Fruit fly (Drosophila melanogaster) whole organism, embryonic: ENCODE measurements around the gene mts.

Source experiments
- Adf1 ChIP-seq: fragments of 200-800 bp; sonication (Bioruptor generic); IDR thresholded peaks from 2 replicates; pipeline ENCODE4 v1.3.6; 2022; ENCODE audit warnings: missing biosample characterization, missing genetic modification characterization
- BtbVII ChIP-seq: fragments of 200-800 bp; sonication (Bioruptor generic); optimal IDR thresholded peaks from 3 replicates; lab custom pipeline; 2017; ENCODE audit warnings: missing biosample characterization, mild to moderate bottlenecking, missing genetic modification characterization
- CG10267 ChIP-seq: fragments of 200-800 bp; sonication (Bioruptor generic); optimal IDR thresholded peaks from 2 replicates; lab custom pipeline; 2018; ENCODE audit warnings: missing biosample characterization, mild to moderate bottlenecking, missing genetic modification characterization, moderate library complexity
- CG11723 ChIP-seq: fragments of 200-800 bp; sonication (Bioruptor generic); optimal IDR thresholded peaks from 2 replicates; lab custom pipeline; 2017; ENCODE audit warnings: missing biosample characterization, mild to moderate bottlenecking, missing genetic modification characterization
- CG13296 ChIP-seq: fragments of 200-800 bp; sonication (Bioruptor generic); optimal IDR thresholded peaks from 3 replicates; lab custom pipeline; 2018; ENCODE audit warnings: missing biosample characterization, mild to moderate bottlenecking, missing genetic modification characterization
- CG14050 ChIP-seq: fragments of 200-800 bp; sonication (Bioruptor generic); IDR thresholded peaks from 3 replicates; pipeline ENCODE4 v1.3.6; 2022; ENCODE audit warnings: missing biosample characterization, missing genetic modification characterization
- CG14441 ChIP-seq: fragments of 200-800 bp; sonication (Bioruptor generic); IDR thresholded peaks from 2 replicates; pipeline ENCODE4 v1.3.6; 2022; ENCODE audit warnings: missing biosample characterization, missing genetic modification characterization
- CG15514 ChIP-seq: fragments of 200-800 bp; sonication (Bioruptor generic); optimal IDR thresholded peaks from 3 replicates; lab custom pipeline; 2017; ENCODE audit warnings: missing biosample characterization, missing genetic modification characterization, mild to moderate bottlenecking, moderate library complexity, missing genetic modification reagents
- CG17385 ChIP-seq: fragments of 200-800 bp; sonication (Bioruptor generic); optimal IDR thresholded peaks from 3 replicates; lab custom pipeline; 2018; ENCODE audit warnings: missing biosample characterization, mild to moderate bottlenecking, missing genetic modification characterization
- CG17612 ChIP-seq: fragments of 200-800 bp; sonication (Bioruptor generic); IDR thresholded peaks from 2 replicates; pipeline ENCODE4 v1.3.6; 2022; ENCODE audit warnings: missing biosample characterization, missing genetic modification characterization
- CG18011 ChIP-seq: fragments of 200-800 bp; sonication (Bioruptor generic); optimal IDR thresholded peaks from 2 replicates; lab custom pipeline; 2017; ENCODE audit warnings: missing biosample characterization, missing genetic modification characterization, mild to moderate bottlenecking, moderate library complexity, missing genotype
- CG18476 ChIP-seq: fragments of 200-800 bp; sonication (Bioruptor generic); optimal IDR thresholded peaks from 2 replicates; lab custom pipeline; 2016; ENCODE audit warnings: missing biosample characterization, mild to moderate bottlenecking, missing genetic modification characterization
- CG18599 ChIP-seq: fragments of 200-800 bp; sonication (Bioruptor generic); optimal IDR thresholded peaks from 3 replicates; lab custom pipeline; 2017; ENCODE audit warnings: missing biosample characterization, missing genetic modification characterization, mild to moderate bottlenecking, moderate library complexity, missing genetic modification reagents
- CG18764 ChIP-seq: fragments of 200-800 bp; sonication (Bioruptor generic); optimal IDR thresholded peaks from 3 replicates; lab custom pipeline; 2016; ENCODE audit warnings: missing biosample characterization, missing genetic modification characterization
- CG30020 ChIP-seq: fragments of 200-800 bp; optimal IDR thresholded peaks from 2 replicates; lab custom pipeline; 2019; ENCODE audit warnings: missing biosample characterization, mild to moderate bottlenecking, missing genetic modification characterization, moderate library complexity
- CG3065 ChIP-seq: fragments of 200-800 bp; sonication (Bioruptor generic); optimal IDR thresholded peaks from 2 replicates; lab custom pipeline; 2016; ENCODE audit warnings: missing biosample characterization, missing genetic modification characterization
- CG33213 ChIP-seq: fragments of 200-800 bp; sonication (Bioruptor generic); optimal IDR thresholded peaks from 3 replicates; lab custom pipeline; 2016; ENCODE audit warnings: missing biosample characterization, missing genetic modification characterization
- CG34376 ChIP-seq: fragments of 200-800 bp; sonication (Bioruptor generic); optimal IDR thresholded peaks from 2 replicates; lab custom pipeline; 2018; ENCODE audit warnings: missing biosample characterization, mild to moderate bottlenecking, missing genetic modification characterization
- CG3995 ChIP-seq: fragments of 200-800 bp; sonication (Bioruptor generic); optimal IDR thresholded peaks from 3 replicates; lab custom pipeline; 2016; ENCODE audit warnings: missing biosample characterization, missing genetic modification characterization
- CG4360 ChIP-seq: fragments of 200-800 bp; sonication (Bioruptor generic); IDR thresholded peaks from 2 replicates; pipeline ENCODE4 v1.3.6; 2022; ENCODE audit warnings: missing biosample characterization, missing genetic modification characterization
- CG4404 ChIP-seq: fragments of 200-800 bp; sonication (Bioruptor generic); IDR thresholded peaks from 2 replicates; pipeline ENCODE4 v1.3.6; 2022; ENCODE audit warnings: missing biosample characterization, missing genetic modification characterization
- CG4854 ChIP-seq: fragments of 200-800 bp; sonication (Bioruptor generic); optimal IDR thresholded peaks from 2 replicates; lab custom pipeline; 2016; ENCODE audit warnings: missing biosample characterization, missing genetic modification characterization, inconsistent platforms
- CG7556 ChIP-seq: fragments of 200-800 bp; sonication (Bioruptor generic); optimal IDR thresholded peaks from 2 replicates; lab custom pipeline; 2017; ENCODE audit warnings: missing biosample characterization, mild to moderate bottlenecking, missing genetic modification characterization
- CG7745 ChIP-seq: fragments of 200-800 bp; sonication (Bioruptor generic); optimal IDR thresholded peaks from 2 replicates; lab custom pipeline; 2018; ENCODE audit warnings: missing biosample characterization, mild to moderate bottlenecking, missing genetic modification characterization, moderate library complexity
- CG9437 ChIP-seq: fragments of 200-800 bp; sonication (Bioruptor generic); optimal IDR thresholded peaks from 2 replicates; lab custom pipeline; 2018; ENCODE audit warnings: missing biosample characterization, mild to moderate bottlenecking, missing genetic modification characterization
- Doc2 ChIP-seq: fragments of 200-800 bp; sonication (Bioruptor generic); IDR thresholded peaks from 2 replicates; pipeline ENCODE4 v1.3.6; 2022; ENCODE audit warnings: missing biosample characterization, missing genetic modification characterization
- Elba2 ChIP-seq: fragments of 200-800 bp; sonication (Bioruptor generic); optimal IDR thresholded peaks from 3 replicates; lab custom pipeline; 2016; ENCODE audit warnings: missing biosample characterization, missing genetic modification characterization
- Ets97D ChIP-seq: fragments of 200-800 bp; sonication (Bioruptor generic); optimal IDR thresholded peaks from 3 replicates; lab custom pipeline; 2016; ENCODE audit warnings: missing biosample characterization, missing genetic modification characterization
- HmgD ChIP-seq: fragments of 200-800 bp; sonication (Bioruptor generic); optimal IDR thresholded peaks from 3 replicates; lab custom pipeline; 2016; ENCODE audit warnings: missing biosample characterization, missing genetic modification characterization
- Hsf ChIP-seq: fragments of 200-800 bp; sonication (Bioruptor generic); optimal IDR thresholded peaks from 3 replicates; lab custom pipeline; 2016; ENCODE audit warnings: missing biosample characterization, missing genetic modification characterization
- Kr ChIP-seq: fragments of 200-800 bp; sonication (Bioruptor generic); optimal IDR thresholded peaks from 2 replicates; lab custom pipeline; 2017; ENCODE audit warnings: missing biosample characterization, mild to moderate bottlenecking, missing genetic modification characterization
- NC2β ChIP-seq: fragments of 200-800 bp; sonication (Bioruptor generic); optimal IDR thresholded peaks from 2 replicates; lab custom pipeline; 2016; ENCODE audit warnings: missing biosample characterization, missing genetic modification characterization
- NFAT ChIP-seq: fragments of 200-800 bp; sonication (Bioruptor generic); IDR thresholded peaks from 2 replicates; pipeline ENCODE4 v1.3.6; 2022; ENCODE audit warnings: missing biosample characterization, missing genetic modification characterization
- Oaz ChIP-seq: fragments of 200-800 bp; sonication (Bioruptor generic); IDR thresholded peaks from 2 replicates; pipeline ENCODE4 v1.3.6; 2022; ENCODE audit warnings: missing biosample characterization, missing genetic modification characterization
- Sry-δ ChIP-seq: fragments of 200-800 bp; sonication (Bioruptor generic); optimal IDR thresholded peaks from 2 replicates; lab custom pipeline; 2016; ENCODE audit warnings: missing biosample characterization, missing genetic modification characterization
- Tbp ChIP-seq: fragments of >200 bp; optimal IDR thresholded peaks from 2 replicates; lab custom pipeline; 2018; ENCODE audit warnings: missing biosample characterization, missing genetic modification characterization
- cad ChIP-seq: fragments of >200 bp; optimal IDR thresholded peaks from 2 replicates; lab custom pipeline; 2017; ENCODE audit warnings: missing biosample characterization, missing genetic modification characterization
- chif ChIP-seq, 2 experiments: fragments of 200-800 bp; sonication (Bioruptor generic); optimal IDR thresholded peaks; 3 replicates each; lab custom pipeline; 2016; ENCODE audit warnings: missing biosample characterization in 2 of 2, missing genetic modification characterization in 2 of 2
- chinmo ChIP-seq: fragments of 200-800 bp; sonication (Bioruptor generic); IDR thresholded peaks from 4 replicates; pipeline ENCODE4 v1.3.6; 2022; ENCODE audit warnings: missing biosample characterization, missing genetic modification characterization; ENCODE audit not compliant: partially characterized antibody
- ci ChIP-seq: fragments of 200-800 bp; sonication (Bioruptor generic); IDR thresholded peaks from 3 replicates; pipeline ENCODE4 v1.3.6; 2022; ENCODE audit warnings: missing biosample characterization, missing genetic modification characterization
- crol ChIP-seq: fragments of 200-800 bp; sonication (Bioruptor generic); IDR thresholded peaks from 2 replicates; pipeline ENCODE4 v1.3.6; 2022; ENCODE audit warnings: missing biosample characterization, missing genetic modification characterization
- gt ChIP-seq: fragments of 200-800 bp; sonication (Bioruptor generic); IDR thresholded peaks from 2 replicates; pipeline ENCODE4 v1.3.6; 2022; ENCODE audit warnings: missing biosample characterization, missing genetic modification characterization
- hbn ChIP-seq: fragments of 200-800 bp; sonication (Bioruptor generic); IDR thresholded peaks from 2 replicates; pipeline ENCODE4 v1.3.6; 2022; ENCODE audit warnings: missing biosample characterization, missing genetic modification characterization; ENCODE audit not compliant: partially characterized antibody
- ken ChIP-seq: fragments of 200-800 bp; sonication (Bioruptor generic); IDR thresholded peaks from 3 replicates; pipeline ENCODE4 v1.3.6; 2022; ENCODE audit warnings: missing biosample characterization, missing genetic modification characterization
- nau ChIP-seq: fragments of 200-800 bp; sonication (Bioruptor generic); optimal IDR thresholded peaks from 3 replicates; lab custom pipeline; 2017; ENCODE audit warnings: missing biosample characterization, mild to moderate bottlenecking, missing genetic modification characterization, missing genetic modification reagents
- p53 ChIP-seq: fragments of 200-800 bp; sonication (Bioruptor generic); optimal IDR thresholded peaks from 2 replicates; lab custom pipeline; 2016; ENCODE audit warnings: missing biosample characterization, missing genetic modification characterization
- sug ChIP-seq: fragments of 200-800 bp; optimal IDR thresholded peaks from 2 replicates; lab custom pipeline; 2019; ENCODE audit warnings: missing biosample characterization, mild to moderate bottlenecking, missing genetic modification characterization, moderate library complexity
- twi ChIP-seq: fragments of 200-800 bp; optimal IDR thresholded peaks from 2 replicates; lab custom pipeline; 2019; ENCODE audit warnings: missing biosample characterization, mild to moderate bottlenecking, missing genetic modification characterization, moderate library complexity
- zen2 ChIP-seq: fragments of 200-800 bp; sonication (Bioruptor generic); IDR thresholded peaks from 3 replicates; pipeline ENCODE4 v1.3.6; 2022; ENCODE audit warnings: missing biosample characterization, missing genetic modification characterization; ENCODE audit not compliant: partially characterized antibody

The mts gene

DNA sequence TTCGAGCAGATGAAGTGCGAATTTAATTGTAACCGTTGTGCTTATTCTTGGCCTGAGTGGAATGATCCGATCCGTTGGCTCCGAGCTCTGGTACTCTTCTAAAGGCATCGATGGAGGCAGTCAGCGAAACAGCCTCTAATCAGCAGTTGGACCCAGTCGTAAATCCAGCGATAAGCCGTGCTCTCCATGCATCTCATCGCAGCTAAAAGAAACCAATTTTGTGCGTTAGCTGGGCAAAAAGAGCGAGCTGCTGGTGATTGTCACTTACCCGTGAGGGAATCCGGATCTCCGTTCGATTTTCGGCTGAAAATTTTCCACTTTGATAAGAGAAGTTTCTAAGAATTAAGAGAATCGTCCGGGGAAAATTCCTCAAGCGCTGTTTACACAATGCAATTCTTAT lies 31.6 kb upstream of the mts start, which contains the start of gene LKRSDH:
LKRSDH (minus strand) TSS at position 101 of the 400 bp plus-strand sequence.
- TF ChIP-seq CG9437 (no peak), Kr (GFP tag; lab: Kevin White, UChicago) (no peak), CG34376 (GFP tag; lab: Kevin White, UChicago) (peak; percentile 46), Oaz (GFP tag; lab: Robert Waterston, UW) (no peak), sug (tag; lab: Kevin White, UChicago) (peak; percentile 51), CG10267 (tag; lab: Kevin White, UChicago) (no peak), chinmo (GFP tag; lab: Robert Waterston, UW) (0 out of 4 replicates have a peak, but pooled peaks have one; percentile 43), NFAT (no peak), crol (GFP tag; lab: Robert Waterston, UW) (no peak), CG14050 (GFP tag; lab: Robert Waterston, UW) (no peak), cad (GFP tag; lab: Kevin White, UChicago) (no peak), zen2 (GFP tag; lab: Robert Waterston, UW) (no peak), twi (tag; lab: Kevin White, UChicago) (no peak)

dm6 chr2L:7799804-7800433 lies 27.5 kb upstream of the mts start, which contains the start of the genes Herp and r2d2:
Gene Herp, minus strand, starts transcription at chr2L:7800058.
Gene r2d2, plus strand, starts transcription at chr2L:7800147.
- TF ChIP-seq BtbVII (GFP tag; lab: Kevin White, UChicago) (peak; percentile 87), CG4360 (no peak; the same call in 1 of the 2 replicates), CG18599 (GFP tag; lab: Kevin White, UChicago) (peak; percentile 94), chif (GFP tag; optimal IDR thresholded peaks at IDR 0.05; lab: Kevin White, UChicago) (peak; percentile 90 to 93), ken (GFP tag; lab: Robert Waterston, UW) (peak; percentile 88), NC2β (GFP tag; lab: Kevin White, UChicago) (peak; percentile 90), CG4854 (GFP tag; lab: Kevin White, UChicago) (peak; percentile 73), Ets97D (GFP tag; lab: Kevin White, UChicago) (peak; percentile 91), gt (GFP tag; lab: Robert Waterston, UW) (no peak; the same call in 1 of the 2 replicates), Adf1 (peak; percentile 64), CG18011 (GFP tag; lab: Kevin White, UChicago) (peak; percentile 61), CG13296 (GFP tag; lab: Kevin White, UChicago) (peak; percentile 92), CG30020 (tag; lab: Kevin White, UChicago) (peak; percentile 92), ci (GFP tag; lab: Robert Waterston, UW) (peak; percentile 82; the same call in 2 of the 3 replicates), CG15514 (GFP tag; lab: Kevin White, UChicago) (peak; percentile 88), CG4404 (GFP tag; lab: Robert Waterston, UW) (peak; percentile 90), CG3065 (GFP tag; lab: Kevin White, UChicago) (peak; percentile 66), Tbp (no peak), Hsf (GFP tag; lab: Kevin White, UChicago) (peak; percentile 93), nau (GFP tag; lab: Kevin White, UChicago) (peak; percentile 84), hbn (GFP tag; lab: Robert Waterston, UW) (peak; percentile 73), CG18764 (GFP tag; lab: Kevin White, UChicago) (peak; percentile 85), CG14441 (GFP tag; lab: Robert Waterston, UW) (peak; percentile 87), Doc2 (no peak; the same call in none of the 2 replicates), p53 (GFP tag; lab: Kevin White, UChicago) (peak; percentile 92), CG11723 (GFP tag; lab: Kevin White, UChicago) (peak; percentile 85), Elba2 (peak; percentile 34), CG7556 (GFP tag; lab: Kevin White, UChicago) (peak; percentile 87), HmgD (GFP tag; lab: Kevin White, UChicago) (peak; percentile 97), CG18476 (GFP tag; lab: Kevin White, UChicago) (peak; percentile 73), sug (tag; lab: Kevin White, UChicago) (peak; percentile 95), CG3995 (GFP tag; lab: Kevin White, UChicago) (peak; percentile 100), CG17385 (GFP tag; lab: Kevin White, UChicago) (peak; percentile 83), CG17612 (peak; percentile 43; the same call in 1 of the 2 replicates), CG7745 (tag; lab: Kevin White, UChicago) (peak; percentile 21), CG33213 (peak; percentile 91), Sry-δ (GFP tag; lab: Kevin White, UChicago) (peak; percentile 86)
